Fruit fly (Drosophila melanogaster) whole organism, adult: ENCODE measurements around the gene Ibf2.

Experiments
- CG11617 ChIP-seq: fragments of 200-800 bp; sonication (Bioruptor generic); optimal IDR thresholded peaks from 2 replicates; lab custom pipeline; 2017; ENCODE audit warnings: mild to moderate bottlenecking, missing biosample characterization, missing genetic modification reagents, missing genetic modification characterization
- CG14711 ChIP-seq: fragments of 200-800 bp; sonication (Bioruptor generic); optimal IDR thresholded peaks from 2 replicates; lab custom pipeline; 2018; ENCODE audit warnings: missing biosample characterization, mild to moderate bottlenecking, missing genetic modification characterization, moderate library complexity
- CG1620 ChIP-seq: fragments of 200-800 bp; sonication (Bioruptor generic); optimal IDR thresholded peaks from 2 replicates; lab custom pipeline; 2016; ENCODE audit warnings: missing biosample characterization, missing genetic modification characterization
- CG7045 ChIP-seq: fragments of 200-800 bp; sonication (Bioruptor generic); optimal IDR thresholded peaks from 2 replicates; lab custom pipeline; 2017; ENCODE audit warnings: missing biosample characterization, mild to moderate bottlenecking, missing genetic modification characterization
- cic ChIP-seq: fragments of 200-800 bp; sonication (Bioruptor generic); optimal IDR thresholded peaks from 2 replicates; lab custom pipeline; 2017; ENCODE audit warnings: missing biosample characterization, mild to moderate bottlenecking, missing genetic modification characterization, moderate library complexity
- kay ChIP-seq: fragments of 200-800 bp; sonication (Bioruptor generic); peaks from one replicate; lab custom pipeline; 2016; ENCODE audit warnings: missing biosample characterization, missing genetic modification characterization, borderline replicate concordance
- ovo ChIP-seq: fragments of 200-800 bp; sonication (Bioruptor generic); optimal IDR thresholded peaks from 2 replicates; lab custom pipeline; 2016; ENCODE audit warnings: missing biosample characterization, missing genetic modification characterization
- tj ChIP-seq: fragments of 200-800 bp; sonication (Bioruptor generic); optimal IDR thresholded peaks from 3 replicates; lab custom pipeline; 2017; ENCODE audit warnings: missing biosample characterization, mild to moderate bottlenecking, missing genetic modification characterization, moderate library complexity

- TF ChIP-seq cic, result no peak
- no peak for TF ChIP-seq ovo (GFP tag; lab: Kevin White, UChicago)
- TF ChIP-seq CG14711 (tag; lab: Kevin White, UChicago), result peak; percentile 85
- peak; percentile 63 for TF ChIP-seq CG7045
- no peak for TF ChIP-seq kay (GFP tag; lab: Kevin White, UChicago)
- peak; percentile 38 for TF ChIP-seq CG11617 (GFP tag; lab: Kevin White, UChicago)
- TF ChIP-seq tj, result no peak
- TF ChIP-seq CG1620 (GFP tag; lab: Kevin White, UChicago), result no peak
These were observed 31.0 kb downstream of the Ibf2 start for dm6 chr3R:9227330-9227729.
